Fruit fly (Drosophila melanogaster) whole organism, larva: Measurements from ENCODE around the gene rtet.

Source experiments
- noc ChIP-seq: fragments of 200-800 bp; sonication (Bioruptor generic); optimal IDR thresholded peaks from 3 replicates; lab custom pipeline; 2019; ENCODE audit warnings: missing biosample characterization, mild to moderate bottlenecking, missing genetic modification characterization, moderate library complexity

The rtet gene

DNA sequence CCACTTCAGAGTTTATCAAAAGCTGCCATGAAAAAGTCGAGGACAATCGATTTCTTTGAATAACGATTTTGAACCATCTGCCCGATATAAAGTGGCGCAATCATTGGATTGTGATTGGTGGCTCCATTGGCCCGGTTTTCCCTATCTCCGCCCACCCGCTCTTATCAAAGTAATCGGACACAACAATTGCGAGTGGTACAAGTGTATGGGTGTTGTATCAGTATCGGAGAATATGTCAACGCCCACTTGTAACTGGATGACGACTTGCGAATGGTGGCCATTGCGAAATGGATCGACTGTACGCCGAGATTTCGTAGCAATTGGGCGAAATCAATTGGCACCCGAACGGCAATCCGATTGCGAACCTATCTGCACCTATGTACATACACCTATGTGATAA lies 30.7 kb upstream of the rtet start:
- TF ChIP-seq noc (tag; lab: Kevin White, UChicago) = no peak

dm6 chr3R:21078211-21078610 lies 30.0 kb upstream of the rtet start:
- peak; percentile 24 for TF ChIP-seq noc (tag; lab: Kevin White, UChicago)

dm6 chr3R:21078958-21079357 lies 29.3 kb upstream of the rtet start:
- no peak for TF ChIP-seq noc (tag; lab: Kevin White, UChicago)

- TF ChIP-seq noc (tag; lab: Kevin White, UChicago) = peak; percentile 87
Measured at dm6 chr3R:21080876-21081586, 27.2 kb upstream of the rtet start, which contains the start of gene HHEX. Gene HHEX (minus strand): TSS chr3R:21080926.

dm6 chr3R:21084979-21085378 lies 23.3 kb upstream of the rtet start:
- TF ChIP-seq noc (tag; lab: Kevin White, UChicago) = no peak

DNA sequence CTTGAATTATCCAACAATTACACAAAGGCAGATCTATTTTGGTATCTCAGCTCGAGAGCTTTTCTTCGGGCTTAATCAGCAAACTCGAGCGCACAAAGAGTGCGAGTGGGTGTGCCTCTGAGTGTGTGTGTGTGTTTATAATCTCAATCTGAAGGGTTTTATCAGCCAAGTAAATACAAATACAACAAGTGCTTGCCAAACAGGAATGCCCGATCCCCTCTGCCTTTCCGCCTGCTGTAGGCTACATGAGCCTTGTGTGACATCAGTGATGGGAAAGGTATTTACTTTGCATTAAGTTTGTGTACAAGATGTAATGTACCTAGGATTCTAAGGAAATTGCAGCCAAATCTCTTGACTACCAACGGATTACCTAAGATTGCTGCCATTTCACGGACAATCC lies 18.8 kb upstream of the rtet start:
- TF ChIP-seq noc (tag; lab: Kevin White, UChicago) = no peak

dm6 chr3R:21090230-21091021 lies 17.8 kb upstream of the rtet start:
- TF ChIP-seq noc (tag; lab: Kevin White, UChicago) = no peak

DNA sequence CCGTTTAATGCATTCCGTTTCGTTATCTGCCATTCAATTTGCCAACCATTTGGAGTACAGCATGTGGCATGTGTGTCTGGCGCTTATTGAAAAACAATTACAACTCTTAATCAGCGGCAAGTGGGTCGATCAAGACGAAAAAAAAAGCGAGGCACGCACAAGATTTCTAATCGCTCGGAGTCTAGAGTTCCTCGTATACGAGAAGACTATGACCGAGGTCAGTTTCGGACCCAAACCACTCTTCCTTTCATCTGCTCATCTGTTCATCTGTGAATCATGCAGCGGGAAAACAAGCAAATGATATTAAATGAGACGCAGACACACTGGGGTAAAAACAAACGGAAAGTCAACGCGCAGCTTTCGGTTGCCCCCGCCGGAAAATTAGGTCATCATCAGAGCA lies 16.7 kb upstream of the rtet start:
- no peak for TF ChIP-seq noc (tag; lab: Kevin White, UChicago)

DNA sequence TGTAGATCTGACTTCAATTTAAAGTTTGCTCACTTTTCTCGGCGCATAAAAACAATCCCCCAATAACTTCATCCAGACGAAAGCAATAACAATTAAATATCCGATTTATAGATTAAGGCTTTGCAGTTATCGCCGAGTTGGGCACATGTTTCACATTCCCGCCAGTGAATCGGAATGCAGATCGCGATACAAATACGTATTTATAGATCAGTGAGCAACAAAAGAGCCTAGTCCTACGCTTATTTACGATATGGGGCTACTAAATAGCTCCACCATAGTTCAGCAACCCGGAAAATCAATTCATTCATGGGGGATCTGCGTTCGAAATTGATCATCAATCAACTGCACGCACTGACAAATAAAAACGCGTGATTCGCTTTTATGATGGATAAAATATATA lies 16.2 kb upstream of the rtet start:
- TF ChIP-seq noc (tag; lab: Kevin White, UChicago) = no peak

DNA sequence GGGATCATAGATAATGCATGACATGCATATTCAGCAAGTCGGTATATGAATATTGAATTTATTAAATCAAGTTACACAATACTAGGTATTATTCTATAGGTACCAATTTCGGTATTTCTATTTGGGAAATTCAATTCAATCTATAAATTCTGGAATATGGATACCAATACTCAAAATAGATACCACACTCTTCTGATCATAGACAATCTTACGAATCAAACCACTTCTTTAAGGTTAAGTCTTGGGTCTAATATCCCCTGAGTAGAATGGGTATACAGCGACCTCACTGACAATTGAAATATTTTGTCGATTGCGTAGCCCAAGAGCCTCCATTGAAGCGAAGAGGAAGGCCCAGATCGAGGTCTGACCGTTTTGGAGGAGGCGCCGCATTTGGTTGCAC lies 15.4 kb upstream of the rtet start:
- no peak for TF ChIP-seq noc (tag; lab: Kevin White, UChicago)

dm6 chr3R:21094292-21094691 lies 14.0 kb upstream of the rtet start:
- no peak for TF ChIP-seq noc (tag; lab: Kevin White, UChicago)

- no peak for TF ChIP-seq noc (tag; lab: Kevin White, UChicago)
Measured at dm6 chr3R:21096532-21097143, 11.6 kb upstream of the rtet start.

dm6 chr3R:21097160-21097559 lies 11.1 kb upstream of the rtet start:
- TF ChIP-seq noc (tag; lab: Kevin White, UChicago) = no peak

dm6 chr3R:21097631-21098117 lies 10.6 kb upstream of the rtet start, which contains the start of gene RhoGAP93B:
Gene RhoGAP93B (minus strand): TSS chr3R:21097827.
- peak; percentile 83 for TF ChIP-seq noc (tag; lab: Kevin White, UChicago)

dm6 chr3R:21101453-21102214 lies 6.6 kb upstream of the rtet start, which contains the start of the genes CG7044 and Tbc1d22:
Gene CG7044 (minus strand): TSS chr3R:21101718.
Gene Tbc1d22 (plus strand): TSS chr3R:21102199.
- TF ChIP-seq noc (tag; lab: Kevin White, UChicago) = no peak
